Worm (Caenorhabditis elegans) whole organism, L1 larva: ENCODE data around the gene C14B1.12.

Source experiments
- ama-1 ChIP-seq: fragments of 150-350 bp; optimal IDR thresholded peaks from 2 replicates; lab custom pipeline; 2014
- fos-1 ChIP-seq: fragments of 150-350 bp; optimal IDR thresholded peaks from 2 replicates; lab custom pipeline; 2014; ENCODE audit warnings: missing biosample characterization, missing genetic modification characterization
- lsy-2 ChIP-seq, 2 experiments: fragments of 150-350 bp; optimal IDR thresholded peaks; 2 replicates each; lab custom pipeline; 2014; ENCODE audit warnings: missing biosample characterization in 2 of 2, missing genetic modification characterization in 2 of 2
- nhr-11 ChIP-seq: fragments of 150-350 bp; optimal IDR thresholded peaks from 2 replicates; lab custom pipeline; 2014; ENCODE audit warnings: missing biosample characterization, missing genetic modification characterization
- nhr-76 ChIP-seq: sonication (generic microtip); optimal IDR thresholded peaks from 2 replicates; lab custom pipeline; 2017; ENCODE audit warnings: missing biosample characterization, missing genetic modification characterization
- nhr-84 ChIP-seq: sonication (generic microtip); optimal IDR thresholded peaks from 2 replicates; lab custom pipeline; 2017; ENCODE audit warnings: missing biosample characterization, missing genetic modification characterization
- skn-1 ChIP-seq: fragments of 150-350 bp; optimal IDR thresholded peaks from 2 replicates; lab custom pipeline; 2014; ENCODE audit warnings: missing biosample characterization, missing genetic modification characterization
- unc-130 ChIP-seq: fragments of 150-350 bp; optimal IDR thresholded peaks from 2 replicates; lab custom pipeline; 2017; ENCODE audit warnings: missing biosample characterization, missing genetic modification characterization, inconsistent platforms
- unc-62 ChIP-seq: fragments of 150-350 bp; optimal IDR thresholded peaks from 2 replicates; lab custom pipeline; 2014; ENCODE audit warnings: missing biosample characterization, missing genetic modification reagents, missing genetic modification characterization

ce11 chrIII:3759312-3759711, 34.5 kb upstream of the C14B1.12 start, which contains the start of gene arcp-1:
- TF ChIP-seq fos-1 (no peak), nhr-11 (tag; lab: Kevin White, UChicago) (no peak), ama-1 (no peak), lsy-2 (tag; optimal IDR thresholded peaks at IDR 0.05; lab: Kevin White, UChicago) (no peak), skn-1 (no peak), nhr-84 (no peak), unc-62 (GFP tag; lab: Kevin White, UChicago) (no peak), nhr-76 (no peak), unc-130 (tag; lab: Kevin White, UChicago) (no peak)
